Worm (Caenorhabditis elegans) whole organism, L4/young adult: ENCODE measurements around the gene T28D9.16.

Experiments used
- W03F9.2 ChIP-seq: fragments of 150-350 bp; optimal IDR thresholded peaks from 2 replicates; lab custom pipeline; 2014; ENCODE audit warnings: missing biosample characterization, missing genetic modification characterization
- dao-5 ChIP-seq: sonication (generic microtip); optimal IDR thresholded peaks from 2 replicates; lab custom pipeline; 2016; ENCODE audit warnings: missing genotype, missing genetic modification characterization, moderate library complexity, missing compliant biosample characterization

ce11 chrII:6448656-6449055 is 26.8 kb upstream of the T28D9.16 start:
- TF ChIP-seq W03F9.2 (tag; lab: Kevin White, UChicago) (no peak), dao-5 (tag; lab: Kevin White, UChicago) (no peak)
